Fruit fly (Drosophila melanogaster) whole organism, prepupa: Measurements from ENCODE around the gene Ir10a.

Experiments
- Blimp-1 ChIP-seq: fragments of 200-800 bp; sonication (Bioruptor generic); optimal IDR thresholded peaks from 3 replicates; lab custom pipeline; 2017; ENCODE audit warnings: missing biosample characterization, missing genetic modification characterization, mild to moderate bottlenecking, moderate library complexity, missing genetic modification reagents
- CG11294 ChIP-seq: fragments of 200-800 bp; sonication (Bioruptor generic); IDR thresholded peaks from 2 replicates; pipeline ENCODE4 v1.3.6; 2022; ENCODE audit warnings: missing biosample characterization, missing genetic modification characterization
- CG11762 ChIP-seq: fragments of 200-800 bp; sonication (Bioruptor generic); optimal IDR thresholded peaks from 3 replicates; lab custom pipeline; 2016; ENCODE audit warnings: missing biosample characterization, missing genetic modification characterization; ENCODE audit not compliant: insufficient read depth
- CG1621 ChIP-seq: fragments of 200-800 bp; sonication (Bioruptor generic); optimal IDR thresholded peaks from 3 replicates; lab custom pipeline; 2018; ENCODE audit warnings: missing biosample characterization, mild to moderate bottlenecking, missing genetic modification characterization
- CG16779 ChIP-seq: fragments of 200-800 bp; sonication (Bioruptor generic); optimal IDR thresholded peaks from 3 replicates; lab custom pipeline; 2017; ENCODE audit warnings: missing biosample characterization, mild to moderate bottlenecking, missing genetic modification characterization
- CG31627 ChIP-seq: fragments of 200-800 bp; sonication (Bioruptor generic); optimal IDR thresholded peaks from 3 replicates; lab custom pipeline; 2016; ENCODE audit warnings: missing biosample characterization, missing genetic modification characterization
- CG32006 ChIP-seq: fragments of 200-800 bp; sonication (Bioruptor generic); optimal IDR thresholded peaks from 3 replicates; lab custom pipeline; 2017; ENCODE audit warnings: missing biosample characterization, mild to moderate bottlenecking, missing genetic modification characterization
- CG3919 ChIP-seq: fragments of 200-800 bp; sonication (Bioruptor generic); optimal IDR thresholded peaks from 3 replicates; lab custom pipeline; 2016; ENCODE audit warnings: missing biosample characterization, missing genetic modification characterization
- CG4318 ChIP-seq: fragments of 200-800 bp; sonication (Bioruptor generic); optimal IDR thresholded peaks from 3 replicates; lab custom pipeline; 2017; ENCODE audit warnings: missing biosample characterization, mild to moderate bottlenecking, missing genetic modification characterization
- CG8119 ChIP-seq: fragments of 200-800 bp; sonication (Bioruptor generic); IDR thresholded peaks from 3 replicates; pipeline ENCODE4 v1.3.6; 2022; ENCODE audit warnings: missing biosample characterization, missing genetic modification characterization
- CG8319 ChIP-seq: fragments of 200-800 bp; sonication (Bioruptor generic); optimal IDR thresholded peaks from 3 replicates; lab custom pipeline; 2016; ENCODE audit warnings: missing biosample characterization, missing genetic modification characterization
- CG8632 ChIP-seq: fragments of 200-800 bp; sonication (Bioruptor generic); optimal IDR thresholded peaks from 3 replicates; lab custom pipeline; 2016; ENCODE audit warnings: missing biosample characterization, missing genetic modification characterization
- CG9139 ChIP-seq: fragments of 200-800 bp; sonication (Bioruptor generic); optimal IDR thresholded peaks from 3 replicates; lab custom pipeline; 2017; ENCODE audit warnings: missing biosample characterization, mild to moderate bottlenecking, missing genetic modification characterization
- Eip75B ChIP-seq: fragments of 200-800 bp; sonication (Bioruptor generic); optimal IDR thresholded peaks from 3 replicates; lab custom pipeline; 2016; ENCODE audit warnings: missing biosample characterization, missing genetic modification characterization
- Eip93F ChIP-seq: fragments of 200-800 bp; sonication (Bioruptor generic); optimal IDR thresholded peaks from 2 replicates; lab custom pipeline; 2016; ENCODE audit warnings: missing biosample characterization, mild to moderate bottlenecking, missing genetic modification characterization
- Ets21C ChIP-seq: fragments of 200-800 bp; sonication (Bioruptor generic); optimal IDR thresholded peaks from 3 replicates; lab custom pipeline; 2016; ENCODE audit warnings: missing biosample characterization, missing genetic modification characterization
- Ets96B ChIP-seq: fragments of 200-800 bp; optimal IDR thresholded peaks from 2 replicates; lab custom pipeline; 2019; ENCODE audit warnings: missing biosample characterization, mild to moderate bottlenecking, missing genetic modification characterization, moderate library complexity
- Lpt ChIP-seq: fragments of 200-800 bp; sonication (Bioruptor generic); optimal IDR thresholded peaks from 3 replicates; lab custom pipeline; 2016; ENCODE audit warnings: missing biosample characterization, missing genetic modification characterization
- Met ChIP-seq: fragments of 200-800 bp; sonication (Bioruptor generic); optimal IDR thresholded peaks from 3 replicates; lab custom pipeline; 2016; ENCODE audit warnings: missing biosample characterization, missing genetic modification characterization
- OdsH ChIP-seq: fragments of 200-800 bp; sonication (Bioruptor generic); optimal IDR thresholded peaks from 3 replicates; lab custom pipeline; 2016; ENCODE audit warnings: missing biosample characterization, missing genetic modification characterization
- Sox102F ChIP-seq: fragments of 200-800 bp; sonication (Bioruptor generic); optimal IDR thresholded peaks from 2 replicates; lab custom pipeline; 2016; ENCODE audit warnings: missing biosample characterization, mild to moderate bottlenecking, missing genetic modification characterization
- Sox14 ChIP-seq: fragments of 200-800 bp; sonication (Bioruptor generic); optimal IDR thresholded peaks from 3 replicates; lab custom pipeline; 2016; ENCODE audit warnings: missing biosample characterization, missing genetic modification characterization
- Sox15 ChIP-seq: fragments of 200-800 bp; sonication (Bioruptor generic); optimal IDR thresholded peaks from 3 replicates; lab custom pipeline; 2016; ENCODE audit warnings: missing biosample characterization, missing genetic modification characterization
- achi ChIP-seq: fragments of 200-800 bp; sonication (Bioruptor generic); optimal IDR thresholded peaks from 3 replicates; lab custom pipeline; 2016; ENCODE audit warnings: missing biosample characterization, missing genetic modification characterization
- acj6 ChIP-seq: fragments of 200-800 bp; sonication (Bioruptor generic); optimal IDR thresholded peaks from 3 replicates; lab custom pipeline; 2016; ENCODE audit warnings: missing biosample characterization, missing genetic modification characterization
- dsx ChIP-seq: fragments of 200-800 bp; optimal IDR thresholded peaks from 3 replicates; lab custom pipeline; 2019; ENCODE audit warnings: missing biosample characterization, mild to moderate bottlenecking, missing genetic modification characterization, moderate library complexity; ENCODE audit not compliant: poor library complexity, severe bottlenecking
- esn ChIP-seq: fragments of 200-800 bp; sonication (Bioruptor generic); optimal IDR thresholded peaks from 2 replicates; lab custom pipeline; 2016; ENCODE audit warnings: missing biosample characterization, mild to moderate bottlenecking, missing genetic modification characterization, moderate library complexity
- fd59A ChIP-seq: fragments of 200-800 bp; sonication (Bioruptor generic); optimal IDR thresholded peaks from 2 replicates; lab custom pipeline; 2017; ENCODE audit warnings: missing biosample characterization, mild to moderate bottlenecking, missing genetic modification characterization, missing genetic modification reagents
- fd85E ChIP-seq: fragments of 200-800 bp; sonication (Bioruptor generic); optimal IDR thresholded peaks from 3 replicates; lab custom pipeline; 2016; ENCODE audit warnings: missing biosample characterization, missing genetic modification characterization
- fkh ChIP-seq: fragments of 200-800 bp; sonication (Bioruptor generic); optimal IDR thresholded peaks from 3 replicates; lab custom pipeline; 2017; ENCODE audit warnings: missing biosample characterization, mild to moderate bottlenecking, missing genetic modification characterization, moderate library complexity
- lz ChIP-seq: fragments of 200-800 bp; sonication (Bioruptor generic); optimal IDR thresholded peaks from 3 replicates; lab custom pipeline; 2016; ENCODE audit warnings: missing biosample characterization, missing genetic modification characterization
- pdm3 ChIP-seq: fragments of 200-800 bp; sonication (Bioruptor generic); optimal IDR thresholded peaks from 3 replicates; lab custom pipeline; 2016; ENCODE audit warnings: missing biosample characterization, missing genetic modification characterization
- salr ChIP-seq, 2 experiments: fragments of 200-800 bp; sonication (Bioruptor generic); optimal IDR thresholded peaks; 3 replicates each; lab custom pipeline; 2016 to 2018; ENCODE audit warnings: missing biosample characterization in 2 of 2, missing genetic modification characterization in 2 of 2, mild to moderate bottlenecking in 1 of 2
- spab ChIP-seq: fragments of 200-800 bp; sonication (Bioruptor generic); optimal IDR thresholded peaks from 2 replicates; lab custom pipeline; 2017; ENCODE audit warnings: missing biosample characterization, mild to moderate bottlenecking, missing genetic modification characterization, missing genetic modification reagents

The Ir10a gene

dm6 chrX:11319916-11320315 lies 8.9 kb upstream of the Ir10a start:
- no peak for TF ChIP-seq salr (GFP tag; optimal IDR thresholded peaks at IDR 0.05; lab: Kevin White, UChicago)
- TF ChIP-seq dsx, result no peak
- TF ChIP-seq fd85E (GFP tag; lab: Kevin White, UChicago), result no peak
- no peak for TF ChIP-seq CG11762
- no peak for TF ChIP-seq Eip75B (GFP tag; lab: Kevin White, UChicago)
- no peak for TF ChIP-seq Ets21C
- TF ChIP-seq CG16779 (tag; lab: Kevin White, UChicago), result no peak
- TF ChIP-seq spab (GFP tag; lab: Kevin White, UChicago), result no peak
- no peak for TF ChIP-seq Ets96B (tag; lab: Kevin White, UChicago)
- TF ChIP-seq esn, result no peak
- TF ChIP-seq acj6, result no peak
- no peak for TF ChIP-seq Met (GFP tag; lab: Kevin White, UChicago)

DNA sequence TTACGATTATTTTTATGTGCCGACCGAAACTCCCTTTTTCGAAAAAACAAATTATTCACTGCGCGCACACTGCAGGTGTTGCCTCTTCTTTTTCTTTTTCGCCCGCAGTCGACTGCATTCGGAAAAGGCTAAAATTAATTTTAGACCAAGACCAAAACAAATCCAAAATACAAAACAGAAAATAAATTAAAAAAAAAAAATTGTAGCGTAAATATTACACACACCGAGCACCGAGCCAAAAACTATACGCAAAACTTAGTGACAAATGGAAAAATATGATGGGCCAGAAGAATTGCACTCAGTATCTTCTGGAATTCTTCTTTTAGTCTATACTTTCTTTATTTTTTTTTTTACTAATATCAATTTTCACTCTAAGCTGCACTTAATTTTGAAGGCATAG lies 8.3 kb downstream of the Ir10a start, which contains the start of gene CG44422:
CG44422 (minus strand) TSS at position 101 of the 400 bp plus-strand sequence.
- TF ChIP-seq Eip93F (GFP tag; lab: Kevin White, UChicago), result no peak
- TF ChIP-seq lz (GFP tag; lab: Kevin White, UChicago), result no peak
- TF ChIP-seq fkh (GFP tag; lab: Kevin White, UChicago), result no peak
- no peak for TF ChIP-seq Sox102F (GFP tag; lab: Kevin White, UChicago)
- TF ChIP-seq CG8119 (GFP tag; lab: Robert Waterston, UW), result no peak
- TF ChIP-seq pdm3, result no peak
- no peak for TF ChIP-seq CG8632
- TF ChIP-seq salr (GFP tag; optimal IDR thresholded peaks at IDR 0.05; lab: Kevin White, UChicago), result no peak
- no peak for TF ChIP-seq Sox14
- TF ChIP-seq Eip75B (GFP tag; lab: Kevin White, UChicago), result no peak
- TF ChIP-seq CG31627 (GFP tag; lab: Kevin White, UChicago), result no peak
- no peak for TF ChIP-seq CG8319 (GFP tag; lab: Kevin White, UChicago)
- no peak for TF ChIP-seq Ets96B (tag; lab: Kevin White, UChicago)
- no peak for TF ChIP-seq Blimp-1
- TF ChIP-seq Sox15 (GFP tag; lab: Kevin White, UChicago), result no peak
- no peak for TF ChIP-seq CG9139

dm6 chrX:11295412-11296006 lies 15.5 kb downstream of the Ir10a start:
- TF ChIP-seq fd59A (GFP tag; lab: Kevin White, UChicago) (no peak), CG11294 (no peak), CG1621 (tag; lab: Kevin White, UChicago) (no peak), achi (GFP tag; lab: Kevin White, UChicago) (no peak), CG32006 (GFP tag; lab: Kevin White, UChicago) (no peak), CG31627 (GFP tag; lab: Kevin White, UChicago) (no peak)

DNA sequence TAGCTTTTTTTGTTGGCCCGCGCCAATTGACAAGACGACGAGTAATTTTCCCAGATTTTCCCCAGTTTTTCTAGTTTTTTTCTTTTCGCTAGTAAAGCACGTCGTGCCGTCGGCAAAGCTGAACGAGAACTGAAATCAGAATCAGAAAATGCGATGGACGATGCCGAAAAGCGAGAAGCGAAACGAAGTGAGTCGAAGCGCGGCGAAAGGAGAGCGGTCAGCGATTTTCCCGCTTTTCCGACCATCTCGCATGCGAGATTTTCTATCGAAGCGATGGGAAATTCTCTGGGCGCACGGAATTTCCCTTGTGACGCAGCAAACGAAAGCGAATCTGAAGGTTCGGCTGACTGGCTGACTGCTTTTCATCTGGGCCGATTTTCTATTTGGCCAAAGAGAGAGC lies 17.4 kb downstream of the Ir10a start:
- no peak for TF ChIP-seq OdsH (GFP tag; lab: Kevin White, UChicago)
- TF ChIP-seq CG4318 (GFP tag; lab: Kevin White, UChicago), result no peak
- TF ChIP-seq Lpt (GFP tag; lab: Kevin White, UChicago), result no peak
- no peak for TF ChIP-seq fd59A (GFP tag; lab: Kevin White, UChicago)
- no peak for TF ChIP-seq CG3919 (GFP tag; lab: Kevin White, UChicago)
- no peak for TF ChIP-seq salr (GFP tag; optimal IDR thresholded peaks at IDR 0.05; lab: Kevin White, UChicago)
- TF ChIP-seq Sox14, result no peak
- no peak for TF ChIP-seq Sox15 (GFP tag; lab: Kevin White, UChicago)
